Worm (Caenorhabditis elegans) whole organism, mixed stage, embryonic: Measurements from ENCODE around the gene C33F10.8.
A peak's percentile ranks its signal among the peaks of the same experiment; 100 is the strongest.

ENCODE experiments used
- M03D4.4 ChIP-seq: sonication (generic microtip); optimal IDR thresholded peaks from 2 replicates; lab custom pipeline; 2017; ENCODE audit warnings: mild to moderate bottlenecking, missing genetic modification characterization, missing compliant biosample characterization
- bed-3 ChIP-seq: fragments of 200-800 bp; sonication (Bioruptor generic); optimal IDR thresholded peaks from 3 replicates; lab custom pipeline; 2018; ENCODE audit warnings: mild to moderate bottlenecking, missing genetic modification characterization, moderate library complexity, missing compliant biosample characterization
- blmp-1 ChIP-seq: fragments of 150-350 bp; optimal IDR thresholded peaks from 2 replicates; lab custom pipeline; 2014; ENCODE audit warnings: missing biosample characterization, missing genetic modification characterization
- ceh-43 ChIP-seq: fragments of 200-800 bp; sonication (Bioruptor generic); optimal IDR thresholded peaks from 2 replicates; lab custom pipeline; 2018; ENCODE audit warnings: mild to moderate bottlenecking, missing genetic modification characterization, moderate library complexity, missing compliant biosample characterization
- ceh-83 ChIP-seq: fragments of 200-800 bp; sonication (Bioruptor generic); optimal IDR thresholded peaks from 2 replicates; lab custom pipeline; 2018; ENCODE audit warnings: mild to moderate bottlenecking, missing genetic modification characterization, missing compliant biosample characterization
- ces-1 ChIP-seq: fragments of 150-350 bp; optimal IDR thresholded peaks from 2 replicates; lab custom pipeline; 2014; ENCODE audit warnings: missing biosample characterization, missing genetic modification reagents, missing genetic modification characterization
- cnd-1 ChIP-seq: fragments of 200-800 bp; sonication (Bioruptor generic); optimal IDR thresholded peaks from 2 replicates; lab custom pipeline; 2018; ENCODE audit warnings: mild to moderate bottlenecking, missing genetic modification characterization, missing compliant biosample characterization
- drap-1 ChIP-seq: fragments of 200-800 bp; sonication (Bioruptor generic); optimal IDR thresholded peaks from 3 replicates; lab custom pipeline; 2018; ENCODE audit warnings: mild to moderate bottlenecking, missing genetic modification characterization, missing compliant biosample characterization
- elt-3 ChIP-seq: fragments of 150-350 bp; optimal IDR thresholded peaks from 2 replicates; lab custom pipeline; 2014; ENCODE audit warnings: missing biosample characterization, missing genetic modification characterization
- flh-1 ChIP-seq: fragments of 200-800 bp; sonication (Bioruptor generic); optimal IDR thresholded peaks from 2 replicates; lab custom pipeline; 2018; ENCODE audit warnings: mild to moderate bottlenecking, missing genetic modification characterization, moderate library complexity, missing compliant biosample characterization
- ham-2 ChIP-seq: fragments of 200-800 bp; sonication (Bioruptor generic); optimal IDR thresholded peaks from 2 replicates; lab custom pipeline; 2018; ENCODE audit warnings: mild to moderate bottlenecking, missing genetic modification characterization, missing compliant biosample characterization
- hlh-1 ChIP-seq: fragments of 150-350 bp; optimal IDR thresholded peaks from 2 replicates; lab custom pipeline; 2014; ENCODE audit warnings: missing biosample characterization, missing genetic modification reagents, missing genetic modification characterization
- lin-13 ChIP-seq: fragments of 150-350 bp; optimal IDR thresholded peaks from 2 replicates; lab custom pipeline; 2014; ENCODE audit warnings: missing biosample characterization, missing genetic modification characterization
- lin-32 ChIP-seq: fragments of 200-800 bp; sonication (Bioruptor generic); optimal IDR thresholded peaks from 2 replicates; lab custom pipeline; 2018; ENCODE audit warnings: mild to moderate bottlenecking, missing genetic modification characterization, missing compliant biosample characterization
- lsy-2 ChIP-seq: fragments of 150-350 bp; optimal IDR thresholded peaks from 2 replicates; lab custom pipeline; 2014; ENCODE audit warnings: missing biosample characterization, missing genetic modification characterization
- mab-5 ChIP-seq: fragments of 150-350 bp; optimal IDR thresholded peaks from 2 replicates; lab custom pipeline; 2014; ENCODE audit warnings: missing biosample characterization, missing genetic modification characterization
- mep-1 ChIP-seq: fragments of 150-350 bp; optimal IDR thresholded peaks from 2 replicates; lab custom pipeline; 2017; ENCODE audit warnings: missing biosample characterization, missing genetic modification reagents, missing genetic modification characterization, inconsistent platforms
- mls-2 ChIP-seq: sonication (generic microtip); optimal IDR thresholded peaks from 2 replicates; lab custom pipeline; 2016; ENCODE audit warnings: mild to moderate bottlenecking, missing genetic modification characterization, moderate library complexity, missing compliant biosample characterization
- nhr-12 ChIP-seq: fragments of 150-350 bp; optimal IDR thresholded peaks from 2 replicates; lab custom pipeline; 2014; ENCODE audit warnings: missing biosample characterization, missing genetic modification characterization
- nhr-237 ChIP-seq: fragments of 150-350 bp; optimal IDR thresholded peaks from 2 replicates; lab custom pipeline; 2014; ENCODE audit warnings: missing biosample characterization, missing genetic modification characterization
- nhr-28 ChIP-seq: fragments of 150-350 bp; optimal IDR thresholded peaks from 2 replicates; lab custom pipeline; 2014; ENCODE audit warnings: missing biosample characterization, missing genetic modification characterization
- nhr-76 ChIP-seq: sonication (generic microtip); optimal IDR thresholded peaks from 2 replicates; lab custom pipeline; 2017; ENCODE audit warnings: missing biosample characterization, missing genetic modification characterization
- pha-4 ChIP-seq: fragments of 150-350 bp; optimal IDR thresholded peaks from 2 replicates; lab custom pipeline; 2018; ENCODE audit warnings: missing biosample characterization, missing genetic modification reagents, missing genetic modification characterization
- sem-2 ChIP-seq: fragments of 200-800 bp; sonication (Bioruptor generic); optimal IDR thresholded peaks from 2 replicates; lab custom pipeline; 2018; ENCODE audit warnings: mild to moderate bottlenecking, missing genetic modification characterization, missing compliant biosample characterization
- snpc-4 ChIP-seq: fragments of 150-350 bp; optimal IDR thresholded peaks from 2 replicates; lab custom pipeline; 2014; ENCODE audit warnings: missing biosample characterization, missing genetic modification characterization
- sptf-1 ChIP-seq: sonication (generic microtip); optimal IDR thresholded peaks from 2 replicates; lab custom pipeline; 2017; ENCODE audit warnings: mild to moderate bottlenecking, missing genetic modification characterization, moderate library complexity, missing compliant biosample characterization
- tbx-8 ChIP-seq: fragments of 200-800 bp; sonication (Bioruptor generic); optimal IDR thresholded peaks from 2 replicates; lab custom pipeline; 2018; ENCODE audit warnings: mild to moderate bottlenecking, missing genetic modification characterization, moderate library complexity, missing compliant biosample characterization
- unc-120 ChIP-seq: sonication (generic microtip); optimal IDR thresholded peaks from 2 replicates; lab custom pipeline; 2017; ENCODE audit warnings: missing genetic modification characterization, missing compliant biosample characterization; ENCODE audit not compliant: poor library complexity, severe bottlenecking
- unc-39 ChIP-seq: fragments of 150-350 bp; optimal IDR thresholded peaks from 2 replicates; lab custom pipeline; 2014; ENCODE audit warnings: missing biosample characterization, missing genetic modification characterization
- unc-62 ChIP-seq: fragments of 150-350 bp; optimal IDR thresholded peaks from 2 replicates; lab custom pipeline; 2014; ENCODE audit warnings: missing biosample characterization, missing genetic modification reagents, missing genetic modification characterization
- zip-8 ChIP-seq: fragments of 150-350 bp; optimal IDR thresholded peaks from 2 replicates; lab custom pipeline; 2014; ENCODE audit warnings: missing biosample characterization, missing genetic modification characterization
- ztf-11 ChIP-seq: fragments of 150-350 bp; optimal IDR thresholded peaks from 2 replicates; lab custom pipeline; 2014; ENCODE audit warnings: missing biosample characterization, missing genetic modification characterization

Gene C33F10.8

ce11 chrII:4806261-4806660 lies 18.8 kb downstream of the C33F10.8 start:
- peak; percentile 12 for TF ChIP-seq ces-1 (GFP tag; lab: Kevin White, UChicago)
- TF ChIP-seq ceh-43 (GFP tag; lab: Kevin White, UChicago), result no peak
- no peak for TF ChIP-seq bed-3 (GFP tag; lab: Kevin White, UChicago)
- TF ChIP-seq mab-5 (tag; lab: Kevin White, UChicago), result no peak

- TF ChIP-seq drap-1 (GFP tag; lab: Kevin White, UChicago) (no peak), unc-39 (tag; lab: Kevin White, UChicago) (no peak), unc-62 (GFP tag; lab: Kevin White, UChicago) (peak; percentile 81), mab-5 (tag; lab: Kevin White, UChicago) (no peak), ceh-43 (GFP tag; lab: Kevin White, UChicago) (no peak), bed-3 (GFP tag; lab: Kevin White, UChicago) (no peak), hlh-1 (tag; lab: Kevin White, UChicago) (peak; percentile 66), nhr-12 (tag; lab: Kevin White, UChicago) (no peak), nhr-28 (tag; lab: Kevin White, UChicago) (no peak), nhr-237 (tag; lab: Kevin White, UChicago) (no peak), snpc-4 (no peak), flh-1 (no peak), mls-2 (tag; lab: Kevin White, UChicago) (no peak), pha-4 (tag; lab: Kevin White, UChicago) (no peak), zip-8 (tag; lab: Kevin White, UChicago) (no peak), lsy-2 (no peak), lin-32 (GFP tag; lab: Kevin White, UChicago) (no peak), mep-1 (tag; lab: Kevin White, UChicago) (no peak), unc-120 (tag; lab: Kevin White, UChicago) (peak; percentile 78), cnd-1 (no peak), blmp-1 (tag; lab: Kevin White, UChicago) (no peak)
Observed at ce11 chrII:4805799-4806198, 19.2 kb downstream of the C33F10.8 start.

DNA sequence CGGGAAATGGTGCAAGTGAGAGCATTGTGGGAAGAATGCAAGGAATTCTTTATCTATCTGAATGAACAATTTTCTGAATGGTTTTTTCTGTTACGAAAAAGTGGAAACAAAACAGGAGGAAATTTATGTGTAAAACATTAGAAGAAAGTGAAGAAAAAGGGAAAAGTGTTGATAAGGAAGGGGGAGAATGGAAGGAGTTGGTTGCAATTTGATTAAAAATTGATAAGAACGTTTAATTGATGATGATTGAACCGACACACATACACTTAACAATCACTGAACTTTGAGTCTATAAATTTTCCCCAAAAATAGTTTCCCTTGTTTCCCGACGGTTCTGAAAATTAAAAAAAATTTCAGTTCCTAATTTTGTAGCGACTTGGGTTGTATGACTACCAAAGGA lies 22.1 kb downstream of the C33F10.8 start:
- no peak for TF ChIP-seq nhr-237 (tag; lab: Kevin White, UChicago)
- TF ChIP-seq bed-3 (GFP tag; lab: Kevin White, UChicago), result no peak
- TF ChIP-seq hlh-1 (tag; lab: Kevin White, UChicago), result no peak
- TF ChIP-seq lin-13, result no peak
- no peak for TF ChIP-seq ceh-43 (GFP tag; lab: Kevin White, UChicago)
- TF ChIP-seq ham-2 (GFP tag; lab: Kevin White, UChicago), result no peak
- no peak for TF ChIP-seq nhr-12 (tag; lab: Kevin White, UChicago)
- TF ChIP-seq ces-1 (GFP tag; lab: Kevin White, UChicago), result no peak
- TF ChIP-seq nhr-76 (tag; lab: Kevin White, UChicago), result no peak
- no peak for TF ChIP-seq unc-39 (tag; lab: Kevin White, UChicago)
- no peak for TF ChIP-seq sem-2
- no peak for TF ChIP-seq drap-1 (GFP tag; lab: Kevin White, UChicago)
- no peak for TF ChIP-seq snpc-4
- TF ChIP-seq tbx-8 (GFP tag; lab: Kevin White, UChicago), result no peak
- no peak for TF ChIP-seq mep-1 (tag; lab: Kevin White, UChicago)
- no peak for TF ChIP-seq ceh-83

ce11 chrII:4800524-4800923 lies 24.5 kb downstream of the C33F10.8 start:
- no peak for TF ChIP-seq lin-13
- TF ChIP-seq ztf-11, result no peak
- TF ChIP-seq ceh-83, result no peak
- no peak for TF ChIP-seq drap-1 (GFP tag; lab: Kevin White, UChicago)
- TF ChIP-seq flh-1, result no peak
- no peak for TF ChIP-seq unc-62 (GFP tag; lab: Kevin White, UChicago)
- no peak for TF ChIP-seq bed-3 (GFP tag; lab: Kevin White, UChicago)

ce11 chrII:4797071-4797470 lies 28.0 kb downstream of the C33F10.8 start, which contains the start of gene C33F10.14:
Gene C33F10.14, plus strand, starts transcription at chrII:4797371.
- TF ChIP-seq mep-1 (tag; lab: Kevin White, UChicago), result no peak
- no peak for TF ChIP-seq tbx-8 (GFP tag; lab: Kevin White, UChicago)
- TF ChIP-seq lsy-2, result no peak
- TF ChIP-seq pha-4 (tag; lab: Kevin White, UChicago), result no peak
- TF ChIP-seq ham-2 (GFP tag; lab: Kevin White, UChicago), result no peak
- TF ChIP-seq nhr-12 (tag; lab: Kevin White, UChicago), result no peak
- TF ChIP-seq bed-3 (GFP tag; lab: Kevin White, UChicago), result no peak
- TF ChIP-seq mls-2 (tag; lab: Kevin White, UChicago), result no peak
- TF ChIP-seq drap-1 (GFP tag; lab: Kevin White, UChicago), result no peak
- TF ChIP-seq elt-3 (tag; lab: Kevin White, UChicago), result no peak
- TF ChIP-seq M03D4.4 (tag; lab: Kevin White, UChicago), result no peak
- TF ChIP-seq zip-8 (tag; lab: Kevin White, UChicago), result no peak
- TF ChIP-seq sptf-1 (tag; lab: Kevin White, UChicago), result no peak
- TF ChIP-seq hlh-1 (tag; lab: Kevin White, UChicago), result no peak
- TF ChIP-seq mab-5 (tag; lab: Kevin White, UChicago), result no peak
- no peak for TF ChIP-seq sem-2
- no peak for TF ChIP-seq blmp-1 (tag; lab: Kevin White, UChicago)
- TF ChIP-seq unc-39 (tag; lab: Kevin White, UChicago), result no peak
- TF ChIP-seq ces-1 (GFP tag; lab: Kevin White, UChicago), result no peak
- TF ChIP-seq unc-120 (tag; lab: Kevin White, UChicago), result no peak
